Fruit fly (Drosophila melanogaster): ENCODE results near the gene Ipp.

Ipp gene

dm6 chr3R:13914760-13915417, 43.7 kb upstream of the Ipp start (continued):
- TF ChIP-seq bcd (GFP tag; optimal IDR thresholded peaks at IDR 0.05) (peak; percentile 76), trh (GFP tag; optimal IDR thresholded peaks at IDR 0.05) (peak; percentile 33), mam (GFP tag; optimal IDR thresholded peaks at IDR 0.05) (peak; percentile 67), cas (GFP tag; IDR thresholded peaks at IDR 0.05) (0 out of 2 replicates have a peak, but pooled peaks have one; percentile 33), zf30C (GFP tag; optimal IDR thresholded peaks at IDR 0.05) (no peak), CG6272 (GFP tag; IDR thresholded peaks at IDR 0.05) (peak; percentile 44; the same call in 1 of the 2 replicates), chif (GFP tag; optimal IDR thresholded peaks at IDR 0.05) (peak; percentile 74 to 79), Hmr (GFP tag; optimal IDR thresholded peaks at IDR 0.05) (peak; percentile 64), prd (optimal IDR thresholded peaks at IDR 0.05) (no peak), prd (GFP tag; IDR thresholded peaks at IDR 0.05) (peak; percentile 86), ap (GFP tag; IDR thresholded peaks at IDR 0.05) (peak; percentile 74), CG11093 (GFP tag; IDR thresholded peaks at IDR 0.05) (peak; percentile 63; the same call in 2 of the 3 replicates), CG15479 (GFP tag; optimal IDR thresholded peaks at IDR 0.05) (no peak), HLHmδ (GFP tag; optimal IDR thresholded peaks at IDR 0.05) (no peak), yki (optimal IDR thresholded peaks at IDR 0.05) (no peak), gsb-n (tag; optimal IDR thresholded peaks at IDR 0.05) (peak; percentile 35), CG31224 (GFP tag; IDR thresholded peaks at IDR 0.05) (peak; percentile 75), ci (GFP tag; IDR thresholded peaks at IDR 0.05) (peak; percentile 93), Dll (GFP tag; IDR thresholded peaks at IDR 0.05; ENCODE audit: partially characterized antibody) (no peak), CG8944 (GFP tag; optimal IDR thresholded peaks at IDR 0.05) (peak; percentile 74), repo (GFP tag; optimal IDR thresholded peaks at IDR 0.05) (peak; percentile 42), Fer3 (tag; optimal IDR thresholded peaks at IDR 0.05) (peak; percentile 72), crol (GFP tag; IDR thresholded peaks at IDR 0.05) (no peak), Ravus (GFP tag; IDR thresholded peaks at IDR 0.05) (no peak; the same call in 1 of the 2 replicates), luna (GFP tag; optimal IDR thresholded peaks at IDR 0.05) (no peak), CG14860 (GFP tag; IDR thresholded peaks at IDR 0.05; ENCODE audit: partially characterized antibody) (no peak), Atf3 (GFP tag; optimal IDR thresholded peaks at IDR 0.05) (peak; percentile 62), CG8924 (tag; optimal IDR thresholded peaks at IDR 0.05) (peak; percentile 74), ara (GFP tag; IDR thresholded peaks at IDR 0.05) (peak; percentile 86), ato (GFP tag; IDR thresholded peaks at IDR 0.05; ENCODE audit: partially characterized antibody) (no peak), CG11696 (GFP tag; IDR thresholded peaks at IDR 0.05) (no peak), CG2202 (tag; optimal IDR thresholded peaks at IDR 0.05) (peak; percentile 55), odd (GFP tag; optimal IDR thresholded peaks at IDR 0.05) (peak; percentile 60), exex (tag; optimal IDR thresholded peaks at IDR 0.05) (peak; percentile 2), CG11398 (GFP tag; optimal IDR thresholded peaks at IDR 0.05) (peak; percentile 62), CG8388 (GFP tag; optimal IDR thresholded peaks at IDR 0.05) (peak; percentile 74), CG3726 (GFP tag; IDR thresholded peaks at IDR 0.05) (peak; percentile 55; the same call in 1 of the 3 replicates), sd (tag; optimal IDR thresholded peaks at IDR 0.05) (peak; percentile 25), dimm (GFP tag; IDR thresholded peaks at IDR 0.05) (peak; percentile 67), onecut (GFP tag; IDR thresholded peaks at IDR 0.05) (peak; percentile 87), CG33557 (GFP tag; optimal IDR thresholded peaks at IDR 0.05) (no peak), Gug (GFP tag; IDR thresholded peaks at IDR 0.05) (peak; percentile 61; the same call in 2 of the 4 replicates), gce (GFP tag; IDR thresholded peaks at IDR 0.05) (peak; percentile 70; the same call in 1 of the 3 replicates), ssp (GFP tag; IDR thresholded peaks at IDR 0.05) (peak; percentile 58), CG18011 (GFP tag; optimal IDR thresholded peaks at IDR 0.05) (peak; percentile 19), CG3407 (GFP tag; optimal IDR thresholded peaks at IDR 0.05) (peak; percentile 41), ash1 (GFP tag; optimal IDR thresholded peaks at IDR 0.05) (no peak), CG12769 (tag; optimal IDR thresholded peaks at IDR 0.05) (peak; percentile 77), Ets97D (GFP tag; optimal IDR thresholded peaks at IDR 0.05) (peak; percentile 16), klu (GFP tag; IDR thresholded peaks at IDR 0.05) (peak; percentile 55), NC2β (GFP tag; optimal IDR thresholded peaks at IDR 0.05) (peak; percentile 76)
